1 fruit fly cellular context compared by ENCODE assay signal in genomic region chr3L:3806330-3806729, dm6.
TF ChIP-seq lines count a peak whose summit lies in the region.

Gene CG32264 (minus strand): TSS chr3L:3806459.
Gene ntc (minus strand): TSS chr3L:3806459.
Gene IntS10 (plus strand): TSS chr3L:3806710.

TF ChIP-seq in whole organism, embryonic, 481 proteins besides CTCF, POLR2A, EP300 and RAD21 (continued from another document):
- TF ChIP-seq CG6175 (GFP tag; IDR thresholded peaks at IDR 0.05; lab: Robert Waterston, UW) (no peak), Hmx (GFP tag; optimal IDR thresholded peaks at IDR 0.05; lab: Kevin White, UChicago) (no peak), maf-S (GFP tag; optimal IDR thresholded peaks at IDR 0.05; lab: Kevin White, UChicago) (peak; percentile 79), CG6654 (GFP tag; optimal IDR thresholded peaks at IDR 0.05; lab: Kevin White, UChicago) (no peak), fd96Cb (tag; optimal IDR thresholded peaks at IDR 0.05; lab: Kevin White, UChicago) (peak; percentile 7), amos (GFP tag; IDR thresholded peaks at IDR 0.05; lab: Robert Waterston, UW; ENCODE audit: partially characterized antibody) (peak; percentile 39; the same call in 1 of the 2 replicates), mirr (GFP tag; optimal IDR thresholded peaks at IDR 0.05; lab: Kevin White, UChicago) (peak; percentile 35), Mad (GFP tag; optimal IDR thresholded peaks at IDR 0.05; lab: Kevin White, UChicago) (peak; percentile 77), hkb (optimal IDR thresholded peaks at IDR 0.05; lab: Kevin White, UChicago) (peak; percentile 67), hkb (GFP tag; IDR thresholded peaks at IDR 0.05; lab: Robert Waterston, UW) (no peak), cwo (GFP tag; optimal IDR thresholded peaks at IDR 0.05; lab: Kevin White, UChicago) (peak; percentile 34), CG18262 (tag; optimal IDR thresholded peaks at IDR 0.05; lab: Kevin White, UChicago) (peak; percentile 41), oc (tag; optimal IDR thresholded peaks at IDR 0.05; lab: Kevin White, UChicago) (no peak), CG14441 (GFP tag; IDR thresholded peaks at IDR 0.05; lab: Robert Waterston, UW) (peak; percentile 52), Deaf1 (tag; optimal IDR thresholded peaks at IDR 0.05; lab: Kevin White, UChicago) (peak; percentile 17), lov (optimal IDR thresholded peaks at IDR 0.05; lab: Kevin White, UChicago) (no peak), lov (GFP tag; IDR thresholded peaks at IDR 0.05; lab: Robert Waterston, UW) (no peak), CG6854 (GFP tag; optimal IDR thresholded peaks at IDR 0.05; lab: Kevin White, UChicago) (no peak), ken (GFP tag; IDR thresholded peaks at IDR 0.05; lab: Robert Waterston, UW) (peak; percentile 64; the same call in 2 of the 3 replicates), zf30C (GFP tag; optimal IDR thresholded peaks at IDR 0.05; lab: Kevin White, UChicago) (no peak), CG7271 (tag; optimal IDR thresholded peaks at IDR 0.05; lab: Kevin White, UChicago) (no peak), Dip3 (GFP tag; optimal IDR thresholded peaks at IDR 0.05; lab: Kevin White, UChicago) (peak; percentile 79), CG9437 (GFP tag; optimal IDR thresholded peaks at IDR 0.05; lab: Kevin White, UChicago) (peak; percentile 69), Mrtf (GFP tag; IDR thresholded peaks at IDR 0.05; lab: Robert Waterston, UW) (0 out of 3 replicates have a peak, but pooled peaks have one; percentile 29), Mes4 (GFP tag; optimal IDR thresholded peaks at IDR 0.05; lab: Kevin White, UChicago) (peak; percentile 49), Eip74EF (GFP tag; optimal IDR thresholded peaks at IDR 0.05; lab: Kevin White, UChicago) (no peak), NC2β (GFP tag; optimal IDR thresholded peaks at IDR 0.05; lab: Kevin White, UChicago) (peak; percentile 47), MESR4 (GFP tag; optimal IDR thresholded peaks at IDR 0.05; lab: Kevin White, UChicago) (peak; percentile 2), Doc3 (GFP tag; IDR thresholded peaks at IDR 0.05; lab: Robert Waterston, UW; ENCODE audit: partially characterized antibody) (peak; percentile 56; the same call in 1 of the 3 replicates), Opbp (GFP tag; IDR thresholded peaks at IDR 0.05; lab: Robert Waterston, UW; ENCODE audit: partially characterized antibody) (no peak), Myb (GFP tag; optimal IDR thresholded peaks at IDR 0.05; lab: Kevin White, UChicago) (peak; percentile 73), ewg (GFP tag; optimal IDR thresholded peaks at IDR 0.05; lab: Kevin White, UChicago) (peak; percentile 34), ato (GFP tag; IDR thresholded peaks at IDR 0.05; lab: Robert Waterston, UW; ENCODE audit: partially characterized antibody) (0 out of 2 replicates have a peak, but pooled peaks have one; percentile 33), CG13123 (GFP tag; optimal IDR thresholded peaks at IDR 0.05; lab: Kevin White, UChicago) (peak; percentile 0), D19A (tag; optimal IDR thresholded peaks at IDR 0.05; lab: Kevin White, UChicago) (peak; percentile 0), CG10321 (GFP tag; IDR thresholded peaks at IDR 0.05; lab: Robert Waterston, UW) (peak; percentile 22; the same call in 1 of the 2 replicates), CG18476 (GFP tag; optimal IDR thresholded peaks at IDR 0.05; lab: Kevin White, UChicago) (peak; percentile 24), lola (GFP tag; optimal IDR thresholded peaks at IDR 0.05; lab: Kevin White, UChicago) (peak in 1 of 3 experiments; percentile 58)
